Worm (Caenorhabditis elegans) whole organism, mixed stage, embryonic: ENCODE data around the gene cyp-13B2.

Source experiments
- M03D4.4 ChIP-seq: sonication (generic microtip); optimal IDR thresholded peaks from 2 replicates; lab custom pipeline; 2017; ENCODE audit warnings: mild to moderate bottlenecking, missing genetic modification characterization, missing compliant biosample characterization
- bed-3 ChIP-seq: fragments of 200-800 bp; sonication (Bioruptor generic); optimal IDR thresholded peaks from 3 replicates; lab custom pipeline; 2018; ENCODE audit warnings: mild to moderate bottlenecking, missing genetic modification characterization, moderate library complexity, missing compliant biosample characterization
- ceh-39 ChIP-seq: fragments of 150-350 bp; optimal IDR thresholded peaks from 2 replicates; lab custom pipeline; 2014; ENCODE audit warnings: missing biosample characterization, missing genetic modification characterization
- ceh-43 ChIP-seq: fragments of 200-800 bp; sonication (Bioruptor generic); optimal IDR thresholded peaks from 2 replicates; lab custom pipeline; 2018; ENCODE audit warnings: mild to moderate bottlenecking, missing genetic modification characterization, moderate library complexity, missing compliant biosample characterization
- ceh-83 ChIP-seq: fragments of 200-800 bp; sonication (Bioruptor generic); optimal IDR thresholded peaks from 2 replicates; lab custom pipeline; 2018; ENCODE audit warnings: mild to moderate bottlenecking, missing genetic modification characterization, missing compliant biosample characterization
- ces-1 ChIP-seq: fragments of 150-350 bp; optimal IDR thresholded peaks from 2 replicates; lab custom pipeline; 2014; ENCODE audit warnings: missing biosample characterization, missing genetic modification reagents, missing genetic modification characterization
- cnd-1 ChIP-seq: fragments of 200-800 bp; sonication (Bioruptor generic); optimal IDR thresholded peaks from 2 replicates; lab custom pipeline; 2018; ENCODE audit warnings: mild to moderate bottlenecking, missing genetic modification characterization, missing compliant biosample characterization
- drap-1 ChIP-seq: fragments of 200-800 bp; sonication (Bioruptor generic); optimal IDR thresholded peaks from 3 replicates; lab custom pipeline; 2018; ENCODE audit warnings: mild to moderate bottlenecking, missing genetic modification characterization, missing compliant biosample characterization
- elt-3 ChIP-seq: fragments of 150-350 bp; optimal IDR thresholded peaks from 2 replicates; lab custom pipeline; 2014; ENCODE audit warnings: missing biosample characterization, missing genetic modification characterization
- flh-1 ChIP-seq: fragments of 200-800 bp; sonication (Bioruptor generic); optimal IDR thresholded peaks from 2 replicates; lab custom pipeline; 2018; ENCODE audit warnings: mild to moderate bottlenecking, missing genetic modification characterization, moderate library complexity, missing compliant biosample characterization
- ham-2 ChIP-seq: fragments of 200-800 bp; sonication (Bioruptor generic); optimal IDR thresholded peaks from 2 replicates; lab custom pipeline; 2018; ENCODE audit warnings: mild to moderate bottlenecking, missing genetic modification characterization, missing compliant biosample characterization
- hlh-1 ChIP-seq: fragments of 150-350 bp; optimal IDR thresholded peaks from 2 replicates; lab custom pipeline; 2014; ENCODE audit warnings: missing biosample characterization, missing genetic modification reagents, missing genetic modification characterization
- lin-13 ChIP-seq: fragments of 150-350 bp; optimal IDR thresholded peaks from 2 replicates; lab custom pipeline; 2014; ENCODE audit warnings: missing biosample characterization, missing genetic modification characterization
- lin-32 ChIP-seq: fragments of 200-800 bp; sonication (Bioruptor generic); optimal IDR thresholded peaks from 2 replicates; lab custom pipeline; 2018; ENCODE audit warnings: mild to moderate bottlenecking, missing genetic modification characterization, missing compliant biosample characterization
- lsy-2 ChIP-seq: fragments of 150-350 bp; optimal IDR thresholded peaks from 2 replicates; lab custom pipeline; 2014; ENCODE audit warnings: missing biosample characterization, missing genetic modification characterization
- mab-5 ChIP-seq: fragments of 150-350 bp; optimal IDR thresholded peaks from 2 replicates; lab custom pipeline; 2014; ENCODE audit warnings: missing biosample characterization, missing genetic modification characterization
- mep-1 ChIP-seq: fragments of 150-350 bp; optimal IDR thresholded peaks from 2 replicates; lab custom pipeline; 2017; ENCODE audit warnings: missing biosample characterization, missing genetic modification reagents, missing genetic modification characterization, inconsistent platforms
- mls-2 ChIP-seq: sonication (generic microtip); optimal IDR thresholded peaks from 2 replicates; lab custom pipeline; 2016; ENCODE audit warnings: mild to moderate bottlenecking, missing genetic modification characterization, moderate library complexity, missing compliant biosample characterization
- nhr-12 ChIP-seq: fragments of 150-350 bp; optimal IDR thresholded peaks from 2 replicates; lab custom pipeline; 2014; ENCODE audit warnings: missing biosample characterization, missing genetic modification characterization
- nhr-2 ChIP-seq: fragments of 150-350 bp; optimal IDR thresholded peaks from 2 replicates; lab custom pipeline; 2014; ENCODE audit warnings: missing biosample characterization, missing genetic modification characterization
- nhr-237 ChIP-seq: fragments of 150-350 bp; optimal IDR thresholded peaks from 2 replicates; lab custom pipeline; 2014; ENCODE audit warnings: missing biosample characterization, missing genetic modification characterization
- nhr-28 ChIP-seq: fragments of 150-350 bp; optimal IDR thresholded peaks from 2 replicates; lab custom pipeline; 2014; ENCODE audit warnings: missing biosample characterization, missing genetic modification characterization
- nhr-76 ChIP-seq: sonication (generic microtip); optimal IDR thresholded peaks from 2 replicates; lab custom pipeline; 2017; ENCODE audit warnings: missing biosample characterization, missing genetic modification characterization
- pha-4 ChIP-seq: fragments of 150-350 bp; optimal IDR thresholded peaks from 2 replicates; lab custom pipeline; 2018; ENCODE audit warnings: missing biosample characterization, missing genetic modification reagents, missing genetic modification characterization
- sem-2 ChIP-seq: fragments of 200-800 bp; sonication (Bioruptor generic); optimal IDR thresholded peaks from 2 replicates; lab custom pipeline; 2018; ENCODE audit warnings: mild to moderate bottlenecking, missing genetic modification characterization, missing compliant biosample characterization
- snpc-4 ChIP-seq: fragments of 150-350 bp; optimal IDR thresholded peaks from 2 replicates; lab custom pipeline; 2014; ENCODE audit warnings: missing biosample characterization, missing genetic modification characterization
- sptf-1 ChIP-seq: sonication (generic microtip); optimal IDR thresholded peaks from 2 replicates; lab custom pipeline; 2017; ENCODE audit warnings: mild to moderate bottlenecking, missing genetic modification characterization, moderate library complexity, missing compliant biosample characterization
- tbx-8 ChIP-seq: fragments of 200-800 bp; sonication (Bioruptor generic); optimal IDR thresholded peaks from 2 replicates; lab custom pipeline; 2018; ENCODE audit warnings: mild to moderate bottlenecking, missing genetic modification characterization, moderate library complexity, missing compliant biosample characterization
- unc-120 ChIP-seq: sonication (generic microtip); optimal IDR thresholded peaks from 2 replicates; lab custom pipeline; 2017; ENCODE audit warnings: missing genetic modification characterization, missing compliant biosample characterization; ENCODE audit not compliant: poor library complexity, severe bottlenecking
- unc-39 ChIP-seq: fragments of 150-350 bp; optimal IDR thresholded peaks from 2 replicates; lab custom pipeline; 2014; ENCODE audit warnings: missing biosample characterization, missing genetic modification characterization
- unc-62 ChIP-seq: fragments of 150-350 bp; optimal IDR thresholded peaks from 2 replicates; lab custom pipeline; 2014; ENCODE audit warnings: missing biosample characterization, missing genetic modification reagents, missing genetic modification characterization
- zip-8 ChIP-seq: fragments of 150-350 bp; optimal IDR thresholded peaks from 2 replicates; lab custom pipeline; 2014; ENCODE audit warnings: missing biosample characterization, missing genetic modification characterization
- ztf-11 ChIP-seq: fragments of 150-350 bp; optimal IDR thresholded peaks from 2 replicates; lab custom pipeline; 2014; ENCODE audit warnings: missing biosample characterization, missing genetic modification characterization

Gene cyp-13B2

ce11 chrX:14185631-14186030 is 39.7 kb upstream of the cyp-13B2 start:
- no peak for TF ChIP-seq unc-39
- no peak for TF ChIP-seq sptf-1 (tag; lab: Kevin White, UChicago)
- TF ChIP-seq ztf-11: no peak
- TF ChIP-seq hlh-1 (tag; lab: Kevin White, UChicago): no peak
- no peak for TF ChIP-seq drap-1
- no peak for TF ChIP-seq cnd-1
- TF ChIP-seq ces-1 (GFP tag; lab: Kevin White, UChicago): no peak
- TF ChIP-seq ceh-43 (GFP tag; lab: Kevin White, UChicago): no peak
- TF ChIP-seq M03D4.4 (tag; lab: Kevin White, UChicago): no peak
- TF ChIP-seq, all 35 proteins: peak for 0

DNA sequence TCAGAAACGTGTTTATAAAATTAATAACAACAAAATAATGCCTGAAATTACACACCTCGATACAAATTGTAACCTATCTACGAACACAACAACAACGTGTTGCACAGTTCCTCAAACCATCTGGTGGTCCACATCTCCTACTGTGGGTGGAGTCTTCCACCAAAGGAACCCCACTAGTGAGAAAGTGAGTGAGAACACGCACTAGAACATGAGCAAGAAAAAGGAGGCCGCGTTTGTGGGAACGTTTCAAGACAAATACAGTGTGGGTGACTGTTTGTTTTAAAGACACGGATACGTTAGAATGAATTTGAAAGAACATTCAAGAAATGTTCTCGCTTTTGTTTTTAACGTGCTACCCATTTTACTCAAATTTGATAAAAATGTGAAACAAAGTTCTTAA is 38.9 kb upstream of the cyp-13B2 start, which contains the start of gene ceh-36:
TSS of gene ceh-36 (minus strand) at position 101 of the 400 bp plus-strand sequence.
- TF ChIP-seq mab-5: no peak
- TF ChIP-seq snpc-4: no peak
- TF ChIP-seq ceh-83 (GFP tag; lab: Kevin White, UChicago): no peak
- TF ChIP-seq flh-1 (GFP tag; lab: Kevin White, UChicago): no peak
- no peak for TF ChIP-seq unc-39
- TF ChIP-seq lsy-2: no peak
- TF ChIP-seq ceh-43 (GFP tag; lab: Kevin White, UChicago): no peak
- TF ChIP-seq lin-13: no peak
- TF ChIP-seq pha-4: no peak
- TF ChIP-seq ztf-11: no peak
- TF ChIP-seq mep-1 (tag; lab: Kevin White, UChicago): no peak
- no peak for TF ChIP-seq cnd-1
- TF ChIP-seq zip-8 (tag; lab: Kevin White, UChicago): no peak
- no peak for TF ChIP-seq nhr-76 (tag; lab: Kevin White, UChicago)
- TF ChIP-seq elt-3 (tag; lab: Kevin White, UChicago): no peak
- TF ChIP-seq sem-2: no peak
- TF ChIP-seq drap-1: no peak
- TF ChIP-seq sptf-1 (tag; lab: Kevin White, UChicago): no peak
- no peak for TF ChIP-seq tbx-8 (GFP tag; lab: Kevin White, UChicago)
- no peak for TF ChIP-seq hlh-1 (tag; lab: Kevin White, UChicago)
- TF ChIP-seq, all 35 proteins: peak for 0

DNA sequence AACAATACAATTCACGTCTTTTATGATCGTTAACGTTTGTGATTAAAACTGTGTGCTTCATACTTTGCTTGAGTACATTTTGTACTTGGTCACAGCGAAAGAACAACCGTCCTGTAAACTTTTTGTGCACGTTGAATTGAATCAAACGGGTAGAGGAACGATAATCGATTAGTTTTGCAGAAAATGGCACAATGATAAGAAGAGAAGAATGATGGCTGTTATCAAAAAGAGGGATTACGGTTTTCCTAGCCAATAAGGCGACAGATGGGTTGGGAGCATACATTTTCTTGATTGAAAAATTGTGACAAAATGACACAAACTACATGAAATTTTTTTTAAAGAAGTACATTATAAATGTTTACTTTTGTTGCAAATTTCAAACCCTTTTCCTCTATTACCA is 31.1 kb upstream of the cyp-13B2 start:
- TF ChIP-seq nhr-237 (tag; lab: Kevin White, UChicago) (no peak), ham-2 (no peak), nhr-12 (tag; lab: Kevin White, UChicago) (no peak), sptf-1 (tag; lab: Kevin White, UChicago) (no peak), flh-1 (GFP tag; lab: Kevin White, UChicago) (no peak), nhr-28 (tag; lab: Kevin White, UChicago) (no peak), ceh-39 (no peak), ceh-43 (GFP tag; lab: Kevin White, UChicago) (no peak)

- no peak for TF ChIP-seq ceh-43 (GFP tag; lab: Kevin White, UChicago)
- TF ChIP-seq lin-32 (GFP tag; lab: Kevin White, UChicago): no peak
- no peak for TF ChIP-seq cnd-1
- TF ChIP-seq hlh-1 (tag; lab: Kevin White, UChicago): no peak
- no peak for TF ChIP-seq ceh-39
- TF ChIP-seq ham-2: no peak
- no peak for TF ChIP-seq zip-8 (tag; lab: Kevin White, UChicago)
- TF ChIP-seq sem-2: no peak
- TF ChIP-seq elt-3 (tag; lab: Kevin White, UChicago): no peak
- TF ChIP-seq mab-5: no peak
- no peak for TF ChIP-seq unc-62
- TF ChIP-seq sptf-1 (tag; lab: Kevin White, UChicago): no peak
- TF ChIP-seq, all 35 proteins: peak for 0
Observed at ce11 chrX:14206321-14206720, 19.1 kb upstream of the cyp-13B2 start.

DNA sequence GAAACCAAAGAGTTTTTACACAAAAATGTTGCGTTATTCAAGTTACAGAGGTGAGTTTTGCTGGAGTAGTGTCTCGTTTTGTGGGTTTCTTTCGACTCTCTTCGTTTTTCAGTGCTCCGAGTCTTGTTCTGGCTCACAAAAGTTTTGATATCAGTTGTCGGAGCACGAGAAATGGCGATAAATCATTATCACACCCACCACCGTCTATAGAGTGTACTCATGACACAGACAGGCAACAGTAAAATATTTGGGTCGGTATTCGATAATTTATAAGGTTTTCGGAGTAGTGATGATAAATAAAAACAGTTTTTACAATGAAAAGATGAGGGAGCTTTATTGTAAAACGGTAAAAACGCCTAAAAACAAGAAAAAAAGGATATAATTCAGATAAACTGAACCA is 17.4 kb upstream of the cyp-13B2 start, which contains the start of gene ceh-37:
TSS of gene ceh-37 (minus strand) at position 59 of the 400 bp plus-strand sequence.
- TF ChIP-seq sem-2 (no peak), nhr-28 (tag; lab: Kevin White, UChicago) (no peak), drap-1 (no peak), unc-62 (no peak), ces-1 (GFP tag; lab: Kevin White, UChicago) (no peak), unc-120 (tag; lab: Kevin White, UChicago) (no peak), elt-3 (tag; lab: Kevin White, UChicago) (no peak), mab-5 (no peak), mls-2 (tag; lab: Kevin White, UChicago) (no peak), zip-8 (tag; lab: Kevin White, UChicago) (no peak), ceh-39 (no peak), flh-1 (GFP tag; lab: Kevin White, UChicago) (no peak), lin-13 (no peak), cnd-1 (no peak), mep-1 (tag; lab: Kevin White, UChicago) (no peak), ztf-11 (no peak), bed-3 (GFP tag; lab: Kevin White, UChicago) (no peak), unc-39 (no peak), nhr-2 (tag; lab: Kevin White, UChicago) (no peak), lsy-2 (no peak)
